Worm (Caenorhabditis elegans) whole organism, young adult: Measurements from ENCODE around the gene mcm-10.
A peak's percentile ranks its signal among the peaks of the same experiment; 100 is the strongest.

Experiments used
- B0336.3 ChIP-seq: fragments of 200-800 bp; sonication (Bioruptor generic); IDR thresholded peaks from 2 replicates; pipeline ENCODE4 v1.3.6; 2022; ENCODE audit warnings: missing genetic modification characterization, missing compliant biosample characterization
- C17E4.6 ChIP-seq: fragments of 200-800 bp; sonication (Bioruptor generic); IDR thresholded peaks from 2 replicates; pipeline ENCODE4 v1.3.6; 2022; ENCODE audit warnings: missing genetic modification reagents, missing genetic modification characterization, missing compliant biosample characterization
- F37B4.10 ChIP-seq: fragments of 200-800 bp; sonication (Bioruptor generic); IDR thresholded peaks from 2 replicates; pipeline ENCODE4 v1.3.6; 2022; ENCODE audit warnings: missing genetic modification characterization, missing compliant biosample characterization
- F57C9.4 ChIP-seq: sonication (generic microtip); optimal IDR thresholded peaks from 2 replicates; lab custom pipeline; 2017; ENCODE audit warnings: mild to moderate bottlenecking, missing genetic modification characterization, missing compliant biosample characterization
- Y53F4B.3 ChIP-seq: fragments of 200-800 bp; sonication (Bioruptor generic); IDR thresholded peaks from 2 replicates; pipeline ENCODE4 v1.3.6; 2022; ENCODE audit warnings: missing genetic modification reagents, missing genetic modification characterization, missing compliant biosample characterization
- Y53G8AR.9 ChIP-seq: fragments of 200-800 bp; sonication (Bioruptor generic); conservative IDR thresholded peaks from 2 replicates; pipeline ENCODE4 v1.3.6; 2022; ENCODE audit warnings: missing genetic modification reagents, missing genetic modification characterization, missing compliant biosample characterization
- Y79H2A.3 ChIP-seq: fragments of 200-800 bp; sonication (Bioruptor generic); conservative IDR thresholded peaks from 2 replicates; pipeline ENCODE4 v1.3.6; 2022; ENCODE audit warnings: missing genetic modification reagents, missing genetic modification characterization, missing compliant biosample characterization
- akir-1 ChIP-seq: fragments of 200-800 bp; sonication (Bioruptor generic); optimal IDR thresholded peaks from 2 replicates; lab custom pipeline; 2018; ENCODE audit warnings: mild to moderate bottlenecking, missing genetic modification characterization, moderate library complexity, missing compliant biosample characterization
- aptf-2 ChIP-seq: fragments of 200-800 bp; sonication (Bioruptor generic); conservative IDR thresholded peaks from 2 replicates; pipeline ENCODE4 v1.3.6; 2022; ENCODE audit warnings: missing genetic modification reagents, missing genetic modification characterization, missing compliant biosample characterization
- attf-3 ChIP-seq: fragments of 200-800 bp; sonication (Bioruptor generic); conservative IDR thresholded peaks from 2 replicates; pipeline ENCODE4 v1.3.6; 2022; ENCODE audit warnings: missing genetic modification reagents, missing genetic modification characterization, missing compliant biosample characterization
- bed-1 ChIP-seq: fragments of 200-800 bp; sonication (Bioruptor generic); IDR thresholded peaks from 2 replicates; pipeline ENCODE4 v1.3.6; 2022; ENCODE audit warnings: missing genetic modification reagents, missing genetic modification characterization, missing compliant biosample characterization
- ceh-100 ChIP-seq: fragments of 200-800 bp; sonication (Bioruptor generic); IDR thresholded peaks from 2 replicates; pipeline ENCODE4 v1.3.6; 2022; ENCODE audit warnings: missing genetic modification reagents, missing genetic modification characterization, missing compliant biosample characterization
- ceh-79 ChIP-seq: sonication (generic microtip); optimal IDR thresholded peaks from 2 replicates; lab custom pipeline; 2017; ENCODE audit warnings: mild to moderate bottlenecking, missing genetic modification characterization, missing compliant biosample characterization
- chd-7 ChIP-seq: sonication (generic microtip); optimal IDR thresholded peaks from 2 replicates; lab custom pipeline; 2016; ENCODE audit warnings: mild to moderate bottlenecking, missing genetic modification characterization, moderate library complexity, missing compliant biosample characterization
- die-1 ChIP-seq: sonication (generic microtip); optimal IDR thresholded peaks from 2 replicates; lab custom pipeline; 2016; ENCODE audit warnings: missing genotype, mild to moderate bottlenecking, missing genetic modification characterization, missing compliant biosample characterization
- dpff-1 ChIP-seq: sonication (generic microtip); optimal IDR thresholded peaks from 2 replicates; lab custom pipeline; 2017; ENCODE audit warnings: mild to moderate bottlenecking, missing genetic modification characterization, missing compliant biosample characterization
- egrh-3 ChIP-seq: fragments of 200-800 bp; sonication (Bioruptor generic); IDR thresholded peaks from 2 replicates; pipeline ENCODE4 v1.3.6; 2022; ENCODE audit warnings: missing genetic modification reagents, missing genetic modification characterization, missing compliant biosample characterization
- ets-4 ChIP-seq: fragments of 200-800 bp; sonication (Bioruptor generic); optimal IDR thresholded peaks from 2 replicates; lab custom pipeline; 2018; ENCODE audit warnings: mild to moderate bottlenecking, missing genetic modification characterization, missing compliant biosample characterization
- fkh-3 ChIP-seq: sonication (generic microtip); optimal IDR thresholded peaks from 2 replicates; lab custom pipeline; 2016; ENCODE audit warnings: mild to moderate bottlenecking, missing genetic modification characterization, missing compliant biosample characterization
- gei-17 ChIP-seq: fragments of 200-800 bp; sonication (Bioruptor generic); optimal IDR thresholded peaks from 2 replicates; lab custom pipeline; 2018; ENCODE audit warnings: mild to moderate bottlenecking, missing genetic modification characterization, missing compliant biosample characterization
- him-1 ChIP-seq: sonication (generic microtip); optimal IDR thresholded peaks from 2 replicates; lab custom pipeline; 2016; ENCODE audit warnings: missing genotype, missing genetic modification reagents, missing genetic modification characterization, missing compliant biosample characterization
- hmg-1.2 ChIP-seq: fragments of 200-800 bp; sonication (Bioruptor generic); IDR thresholded peaks from 2 replicates; pipeline ENCODE4 v1.3.6; 2022; ENCODE audit warnings: missing genetic modification reagents, missing genetic modification characterization, missing compliant biosample characterization
- hrde-1 ChIP-seq: sonication (generic microtip); optimal IDR thresholded peaks from 2 replicates; lab custom pipeline; 2016; ENCODE audit warnings: missing genetic modification characterization, mild to moderate bottlenecking, missing compliant biosample characterization, moderate library complexity, missing genotype, missing genetic modification reagents, borderline replicate concordance
- hsf-1 ChIP-seq: fragments of 200-800 bp; sonication (Bioruptor generic); IDR thresholded peaks from 2 replicates; pipeline ENCODE4 v1.3.6; 2022; ENCODE audit warnings: missing genetic modification reagents, missing genetic modification characterization, missing compliant biosample characterization
- let-526 ChIP-seq: fragments of 200-800 bp; sonication (Bioruptor generic); IDR thresholded peaks from 2 replicates; pipeline ENCODE4 v1.3.6; 2022; ENCODE audit warnings: missing genetic modification reagents, missing genetic modification characterization, missing compliant biosample characterization
- lin-26 ChIP-seq: fragments of 200-800 bp; sonication (Bioruptor generic); IDR thresholded peaks from 2 replicates; pipeline ENCODE4 v1.3.6; 2022; ENCODE audit warnings: missing genetic modification reagents, missing genetic modification characterization, missing compliant biosample characterization
- lir-1 ChIP-seq: fragments of 200-800 bp; sonication (Bioruptor generic); conservative IDR thresholded peaks from 2 replicates; pipeline ENCODE4 v1.3.6; 2022; ENCODE audit warnings: missing genetic modification reagents, missing genetic modification characterization, missing compliant biosample characterization
- lsl-1 ChIP-seq: fragments of 200-800 bp; sonication (Bioruptor generic); optimal IDR thresholded peaks from 2 replicates; lab custom pipeline; 2018; ENCODE audit warnings: mild to moderate bottlenecking, missing genetic modification characterization, moderate library complexity, missing compliant biosample characterization
- madf-10 ChIP-seq: sonication (generic microtip); optimal IDR thresholded peaks from 2 replicates; lab custom pipeline; 2016; ENCODE audit warnings: mild to moderate bottlenecking, missing genetic modification characterization, missing compliant biosample characterization
- mcd-1 ChIP-seq: fragments of 200-800 bp; sonication (Bioruptor generic); IDR thresholded peaks from 2 replicates; pipeline ENCODE4 v1.3.6; 2022; ENCODE audit warnings: missing genetic modification reagents, missing genetic modification characterization, missing compliant biosample characterization
- mxl-1 ChIP-seq: sonication (generic microtip); optimal IDR thresholded peaks from 2 replicates; lab custom pipeline; 2016; ENCODE audit warnings: missing genetic modification characterization, missing compliant biosample characterization
- nfya-2 ChIP-seq: fragments of 200-800 bp; sonication (Bioruptor generic); IDR thresholded peaks from 2 replicates; pipeline ENCODE4 v1.3.6; 2022; ENCODE audit warnings: missing genetic modification reagents, missing genetic modification characterization, missing compliant biosample characterization
- rpc-1 ChIP-seq, 2 experiments: fragments of 150-350 bp in 1 of 2; sonication (generic microtip) in 1 of 2; optimal IDR thresholded peaks; 2 replicates each; lab custom pipeline; 2014 to 2018; ENCODE audit warnings: missing biosample characterization in 1 of 2, missing genetic modification characterization in 1 of 2, missing genetic modification reagents in 1 of 2, missing genotype in 1 of 2
- sdz-38 ChIP-seq: sonication (generic microtip); optimal IDR thresholded peaks from 2 replicates; lab custom pipeline; 2016; ENCODE audit warnings: missing genotype, missing genetic modification characterization, missing compliant biosample characterization
- sea-2 ChIP-seq: fragments of 200-800 bp; sonication (Bioruptor generic); IDR thresholded peaks from 2 replicates; pipeline ENCODE4 v1.3.6; 2022; ENCODE audit warnings: missing genetic modification characterization, missing compliant biosample characterization
- unc-130 ChIP-seq: sonication (generic microtip); optimal IDR thresholded peaks from 2 replicates; lab custom pipeline; 2016; ENCODE audit warnings: missing genetic modification reagents, missing genetic modification characterization, missing compliant biosample characterization
- unc-62 ChIP-seq: fragments of 150-350 bp; optimal IDR thresholded peaks from 2 replicates; lab custom pipeline; 2014; ENCODE audit warnings: missing biosample characterization, missing genetic modification reagents, missing genetic modification characterization
- xnd-1 ChIP-seq: sonication (generic microtip); optimal IDR thresholded peaks from 2 replicates; lab custom pipeline; 2016; ENCODE audit warnings: missing genotype, missing genetic modification reagents, missing genetic modification characterization, missing compliant biosample characterization
- zfh-2 ChIP-seq: fragments of 200-800 bp; sonication (Bioruptor generic); conservative IDR thresholded peaks from 2 replicates; pipeline ENCODE4 v1.3.6; 2022; ENCODE audit warnings: missing genetic modification reagents, missing genetic modification characterization, missing compliant biosample characterization
- ztf-22 ChIP-seq: fragments of 200-800 bp; sonication (Bioruptor generic); optimal IDR thresholded peaks from 2 replicates; lab custom pipeline; 2018; ENCODE audit warnings: mild to moderate bottlenecking, missing genetic modification characterization, moderate library complexity, missing compliant biosample characterization
- ztf-6 ChIP-seq: fragments of 200-800 bp; sonication (Bioruptor generic); IDR thresholded peaks from 2 replicates; pipeline ENCODE4 v1.3.6; 2022; ENCODE audit warnings: missing genetic modification reagents, missing genetic modification characterization, missing compliant biosample characterization

mcm-10 gene

DNA sequence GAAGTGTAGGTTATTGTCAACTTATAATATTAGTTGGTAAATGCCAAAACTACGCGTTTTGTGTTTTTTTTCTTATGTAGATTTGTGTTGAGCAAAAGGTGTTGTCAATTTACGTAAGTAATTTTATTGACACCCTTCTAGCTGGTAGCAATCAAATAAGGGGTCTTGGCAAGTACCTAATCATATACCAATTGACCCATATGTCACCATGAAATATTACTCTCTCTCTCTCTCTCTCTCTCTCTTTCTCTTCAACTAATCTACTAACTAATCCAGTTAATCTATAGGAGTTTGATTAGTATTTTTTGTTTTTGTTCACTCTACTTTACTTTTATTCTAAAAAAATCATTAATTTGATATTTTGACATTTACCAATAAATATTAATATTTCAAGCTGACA, 42.1 kb downstream of the mcm-10 start:
- TF ChIP-seq madf-10 (tag; lab: Kevin White, UChicago) (no peak), lir-1 (GFP tag; lab: Robert Waterston, UW) (no peak)

DNA sequence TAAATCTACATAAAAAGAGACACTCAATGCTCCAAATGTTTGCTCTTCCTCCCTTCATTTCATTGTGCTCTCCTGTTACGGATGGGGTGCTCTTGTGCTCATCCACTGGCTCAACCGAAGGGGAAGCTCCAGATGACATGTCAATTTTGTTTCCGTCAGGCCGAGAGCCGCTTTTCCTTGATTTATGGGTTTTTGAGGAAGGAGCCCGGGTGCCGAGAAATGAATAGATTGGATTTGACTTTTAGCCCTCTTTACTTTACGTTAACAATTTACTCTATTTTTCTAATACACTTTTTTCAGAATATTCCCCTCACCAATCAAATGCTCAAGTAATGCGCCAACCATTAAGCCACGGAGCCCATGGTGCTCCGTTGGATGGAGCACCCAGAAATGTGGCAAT, 42.8 kb downstream of the mcm-10 start, which contains the start of gene T28D6.4:
TSS of gene T28D6.4 (plus strand) at position 301 of the 400 bp plus-strand sequence.
- TF ChIP-seq aptf-2 (GFP tag; lab: Robert Waterston, UW) (no peak), mcd-1 (no peak), bed-1 (GFP tag; lab: Robert Waterston, UW) (no peak), chd-7 (tag; lab: Kevin White, UChicago) (no peak)

DNA sequence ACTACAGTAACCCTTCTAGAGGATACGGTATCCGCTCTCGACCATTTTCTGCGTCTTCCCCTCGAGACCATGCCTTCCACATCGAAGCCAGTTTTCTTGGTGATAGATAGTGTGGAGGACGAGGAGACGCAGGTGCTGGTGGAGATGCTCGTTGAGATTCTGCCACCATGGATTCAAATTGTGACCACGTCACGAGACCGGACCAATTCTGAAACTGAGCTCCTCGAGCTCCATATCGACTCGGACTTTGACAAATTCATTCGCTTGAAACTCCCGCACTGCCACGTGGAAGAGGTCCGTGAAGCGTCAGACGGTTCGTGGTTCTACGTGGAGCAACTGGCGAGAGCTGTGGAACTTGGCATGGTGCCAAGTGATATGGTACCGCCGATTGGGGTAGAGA, 44.0 kb downstream of the mcm-10 start:
- TF ChIP-seq C17E4.6 (no peak), zfh-2 (peak; percentile 31; the same call in 1 of the 2 replicates)

DNA sequence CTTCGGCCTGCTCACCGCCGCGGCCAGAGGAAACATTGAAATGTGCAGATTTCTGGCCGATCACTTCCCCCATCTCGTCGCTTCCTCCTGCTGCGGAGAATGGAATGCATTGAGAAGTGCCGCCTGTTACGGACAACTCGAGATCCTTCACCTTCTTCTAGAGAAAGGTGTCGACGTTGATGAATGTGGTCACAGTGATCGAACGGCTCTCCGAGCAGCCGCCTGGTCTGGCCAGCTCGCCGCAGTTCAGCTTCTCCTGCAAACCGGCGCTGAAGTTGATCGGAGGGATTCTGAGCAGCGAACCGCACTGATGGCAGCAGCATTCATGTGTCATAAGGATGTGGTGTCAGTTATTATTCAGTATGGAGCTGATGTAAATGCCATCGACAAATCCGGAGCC, 45.5 kb downstream of the mcm-10 start:
- no peak for TF ChIP-seq Y53G8AR.9 (GFP tag; lab: Robert Waterston, UW)
- TF ChIP-seq zfh-2: peak; percentile 90
- peak; percentile 41; the same call in 1 of the 2 replicates for TF ChIP-seq egrh-3 (GFP tag; lab: Robert Waterston, UW)

DNA sequence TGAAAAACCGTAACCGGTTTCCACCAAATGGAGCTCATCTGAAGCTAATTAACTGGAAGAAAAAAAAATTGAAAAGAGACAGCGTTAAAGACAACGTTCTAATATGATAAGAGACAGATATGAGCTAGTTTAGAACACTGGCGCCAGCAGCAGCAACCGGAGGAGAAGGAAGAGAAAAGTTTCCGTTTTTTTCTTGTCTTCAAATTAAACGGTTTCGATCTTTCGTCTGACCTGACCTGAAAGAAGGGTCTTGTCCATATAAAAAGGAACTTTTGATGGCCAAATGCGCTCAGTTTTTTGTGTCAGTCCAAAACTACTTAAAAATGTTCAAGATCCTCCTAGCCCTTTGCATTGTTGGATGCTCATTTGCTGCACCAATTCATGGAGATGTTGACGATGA, 49.1 kb downstream of the mcm-10 start, which contains the start of gene T28D6.3:
TSS of gene T28D6.3 (plus strand) at position 301 of the 400 bp plus-strand sequence.
- TF ChIP-seq Y53F4B.3 (GFP tag; lab: Robert Waterston, UW): no peak
- TF ChIP-seq xnd-1 (tag; lab: Kevin White, UChicago): no peak
- TF ChIP-seq attf-3: no peak
- no peak for TF ChIP-seq rpc-1 (optimal IDR thresholded peaks at IDR 0.05; lab: Kevin White, UChicago)
- no peak for TF ChIP-seq rpc-1 (tag; optimal IDR thresholded peaks at IDR 0.05; lab: Kevin White, UChicago)
- no peak for TF ChIP-seq ztf-22 (GFP tag; lab: Kevin White, UChicago)
- no peak for TF ChIP-seq lir-1 (GFP tag; lab: Robert Waterston, UW)
- no peak for TF ChIP-seq him-1 (tag; lab: Kevin White, UChicago)
- no peak for TF ChIP-seq gei-17 (GFP tag; lab: Kevin White, UChicago)
- TF ChIP-seq akir-1 (GFP tag; lab: Kevin White, UChicago): no peak
- TF ChIP-seq Y79H2A.3: no peak
- no peak for TF ChIP-seq lin-26 (GFP tag; lab: Robert Waterston, UW)
- no peak for TF ChIP-seq hsf-1
- TF ChIP-seq ets-4 (GFP tag; lab: Kevin White, UChicago): no peak
- no peak for TF ChIP-seq unc-130 (GFP tag; lab: Kevin White, UChicago)
- TF ChIP-seq Y53G8AR.9 (GFP tag; lab: Robert Waterston, UW): no peak

DNA sequence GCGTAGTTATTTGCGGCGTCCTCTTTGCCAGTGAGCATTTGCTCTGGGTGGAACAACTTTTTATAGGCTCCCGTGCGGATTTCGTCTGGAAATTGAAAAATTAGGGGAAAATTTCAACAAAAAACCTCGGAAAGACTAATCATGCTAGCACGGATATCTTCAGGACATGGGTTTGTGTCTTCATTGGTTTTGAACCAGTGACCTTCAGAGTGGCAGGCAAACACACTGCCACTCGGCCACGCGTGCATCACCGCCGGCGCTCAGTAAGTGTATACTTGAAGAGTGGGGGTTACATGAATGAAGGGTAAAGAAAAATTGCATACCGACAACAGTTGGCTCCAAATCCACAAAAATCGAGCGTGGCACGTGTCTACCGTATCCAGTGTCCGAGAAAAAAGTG, 53.9 kb downstream of the mcm-10 start:
- TF ChIP-seq lsl-1 (GFP tag; lab: Kevin White, UChicago): peak; percentile 54
- TF ChIP-seq unc-62 (GFP tag; lab: Kevin White, UChicago): no peak
- no peak for TF ChIP-seq nfya-2 (GFP tag; lab: Robert Waterston, UW)
- TF ChIP-seq let-526 (GFP tag; lab: Robert Waterston, UW): 0 out of 2 replicates have a peak, but pooled peaks have one; percentile 40
- peak; percentile 80 for TF ChIP-seq mxl-1 (tag; lab: Kevin White, UChicago)
- peak; percentile 74 for TF ChIP-seq die-1
- TF ChIP-seq ets-4 (GFP tag; lab: Kevin White, UChicago): no peak
- peak; percentile 80 for TF ChIP-seq chd-7 (tag; lab: Kevin White, UChicago)
- TF ChIP-seq dpff-1 (tag; lab: Kevin White, UChicago): no peak
- TF ChIP-seq ceh-100: peak; percentile 71
- TF ChIP-seq sdz-38 (tag; lab: Kevin White, UChicago): no peak
- no peak for TF ChIP-seq F37B4.10
- TF ChIP-seq hrde-1: peak; percentile 53
- no peak for TF ChIP-seq ztf-6 (GFP tag; lab: Robert Waterston, UW)
- no peak for TF ChIP-seq sea-2 (GFP tag; lab: Robert Waterston, UW)
- TF ChIP-seq ceh-79 (tag; lab: Kevin White, UChicago): no peak
- TF ChIP-seq F57C9.4: peak; percentile 27
- peak; percentile 71; the same call in 1 of the 2 replicates for TF ChIP-seq B0336.3 (GFP tag; lab: Robert Waterston, UW)
- peak; percentile 77 for TF ChIP-seq hmg-1.2 (GFP tag; lab: Robert Waterston, UW)
- peak; percentile 38 for TF ChIP-seq fkh-3 (tag; lab: Kevin White, UChicago)
